Worm (Caenorhabditis elegans) whole organism, late embryonic: Measurements from ENCODE around the gene srw-24.

Experiments
- C08G9.2 ChIP-seq: sonication (generic microtip); optimal IDR thresholded peaks from 2 replicates; lab custom pipeline; 2016; ENCODE audit warnings: mild to moderate bottlenecking, missing genetic modification characterization, moderate library complexity, missing compliant biosample characterization
- F13H6.1 ChIP-seq: sonication (generic microtip); optimal IDR thresholded peaks from 2 replicates; lab custom pipeline; 2016; ENCODE audit warnings: missing genetic modification characterization, missing compliant biosample characterization
- K02D7.2 ChIP-seq: sonication (generic microtip); optimal IDR thresholded peaks from 2 replicates; lab custom pipeline; 2017; ENCODE audit warnings: mild to moderate bottlenecking, missing genetic modification characterization, missing compliant biosample characterization
- K09A11.1 ChIP-seq: sonication (generic microtip); optimal IDR thresholded peaks from 2 replicates; lab custom pipeline; 2017; ENCODE audit warnings: antibody characterized with exemption, mild to moderate bottlenecking, missing genetic modification characterization, missing compliant biosample characterization; ENCODE audit not compliant: insufficient read depth
- T23F11.4 ChIP-seq: fragments of 200-800 bp; sonication (Bioruptor generic); optimal IDR thresholded peaks from 2 replicates; lab custom pipeline; 2018; ENCODE audit warnings: mild to moderate bottlenecking, missing genetic modification characterization, missing compliant biosample characterization
- ahr-1 ChIP-seq: sonication (generic microtip); optimal IDR thresholded peaks from 2 replicates; lab custom pipeline; 2016; ENCODE audit warnings: missing genetic modification characterization, missing compliant biosample characterization
- ama-1 ChIP-seq: fragments of 150-350 bp; optimal IDR thresholded peaks from 2 replicates; lab custom pipeline; 2014
- ceh-14 ChIP-seq: sonication (generic microtip); optimal IDR thresholded peaks from 2 replicates; lab custom pipeline; 2016; ENCODE audit warnings: missing genotype, missing genetic modification characterization, missing compliant biosample characterization
- ceh-18 ChIP-seq: sonication (generic microtip); optimal IDR thresholded peaks from 2 replicates; lab custom pipeline; 2016; ENCODE audit warnings: missing genetic modification characterization, missing compliant biosample characterization
- ceh-2 ChIP-seq: sonication (generic microtip); optimal IDR thresholded peaks from 2 replicates; lab custom pipeline; 2016; ENCODE audit warnings: missing genotype, missing genetic modification characterization, missing compliant biosample characterization
- ceh-22 ChIP-seq: sonication (generic microtip); optimal IDR thresholded peaks from 2 replicates; lab custom pipeline; 2017; ENCODE audit warnings: missing biosample characterization, missing genetic modification characterization
- ceh-30 ChIP-seq: fragments of 150-350 bp; optimal IDR thresholded peaks from 2 replicates; lab custom pipeline; 2014; ENCODE audit warnings: missing biosample characterization, missing genetic modification characterization
- ceh-31 ChIP-seq: sonication (generic microtip); optimal IDR thresholded peaks from 2 replicates; lab custom pipeline; 2016; ENCODE audit warnings: missing genetic modification characterization, missing compliant biosample characterization
- ceh-45 ChIP-seq: fragments of 200-800 bp; sonication (Bioruptor generic); IDR thresholded peaks from 2 replicates; pipeline ENCODE4 v1.3.6; 2022; ENCODE audit warnings: missing genetic modification reagents, missing genetic modification characterization, missing compliant biosample characterization
- ceh-48 ChIP-seq: sonication (generic microtip); optimal IDR thresholded peaks from 2 replicates; lab custom pipeline; 2016; ENCODE audit warnings: missing genetic modification characterization, inconsistent platforms, missing compliant biosample characterization
- ceh-6 ChIP-seq: fragments of 200-800 bp; sonication (Bioruptor generic); optimal IDR thresholded peaks from 2 replicates; lab custom pipeline; 2018; ENCODE audit warnings: mild to moderate bottlenecking, missing genetic modification characterization, missing compliant biosample characterization
- ceh-9 ChIP-seq: sonication (generic microtip); optimal IDR thresholded peaks from 2 replicates; lab custom pipeline; 2016; ENCODE audit warnings: mild to moderate bottlenecking, missing genetic modification characterization, inconsistent platforms, missing compliant biosample characterization
- che-1 ChIP-seq: sonication (generic microtip); optimal IDR thresholded peaks from 2 replicates; lab custom pipeline; 2016; ENCODE audit warnings: mild to moderate bottlenecking, missing genetic modification characterization, missing compliant biosample characterization
- dve-1 ChIP-seq: sonication (generic microtip); optimal IDR thresholded peaks from 2 replicates; lab custom pipeline; 2017; ENCODE audit warnings: antibody characterized with exemption, mild to moderate bottlenecking, missing genetic modification characterization, missing compliant biosample characterization
- elt-2 ChIP-seq: sonication (generic microtip); optimal IDR thresholded peaks from 2 replicates; lab custom pipeline; 2016; ENCODE audit warnings: missing genetic modification reagents, missing genetic modification characterization, missing compliant biosample characterization
- elt-4 ChIP-seq: sonication (generic microtip); optimal IDR thresholded peaks from 2 replicates; lab custom pipeline; 2016; ENCODE audit warnings: missing genetic modification characterization, missing compliant biosample characterization
- fkh-10 ChIP-seq: fragments of 150-350 bp; optimal IDR thresholded peaks from 2 replicates; lab custom pipeline; 2014; ENCODE audit warnings: missing biosample characterization, missing genetic modification reagents, missing genetic modification characterization
- fkh-6 ChIP-seq: sonication (generic microtip); optimal IDR thresholded peaks from 2 replicates; lab custom pipeline; 2016; ENCODE audit warnings: missing genetic modification characterization, missing compliant biosample characterization
- gmeb-2 ChIP-seq: sonication (generic microtip); optimal IDR thresholded peaks from 2 replicates; lab custom pipeline; 2016; ENCODE audit warnings: missing genetic modification characterization, inconsistent platforms, missing compliant biosample characterization
- hlh-13 ChIP-seq: fragments of 200-800 bp; sonication (Bioruptor generic); optimal IDR thresholded peaks from 2 replicates; lab custom pipeline; 2018; ENCODE audit warnings: mild to moderate bottlenecking, missing genetic modification characterization, missing compliant biosample characterization
- hlh-15 ChIP-seq: sonication (generic microtip); optimal IDR thresholded peaks from 2 replicates; lab custom pipeline; 2016; ENCODE audit warnings: missing genetic modification characterization, missing compliant biosample characterization
- hlh-30 ChIP-seq: sonication (generic microtip); optimal IDR thresholded peaks from 2 replicates; lab custom pipeline; 2017; ENCODE audit warnings: antibody characterized with exemption, missing genetic modification characterization, missing compliant biosample characterization; ENCODE audit not compliant: insufficient read depth
- hlh-8 ChIP-seq: sonication (generic microtip); optimal IDR thresholded peaks from 2 replicates; lab custom pipeline; 2016; ENCODE audit warnings: missing genotype, missing genetic modification characterization, missing compliant biosample characterization
- mec-3 ChIP-seq: sonication (generic microtip); optimal IDR thresholded peaks from 2 replicates; lab custom pipeline; 2016; ENCODE audit warnings: borderline replicate concordance, missing genetic modification characterization, missing compliant biosample characterization
- nfya-1 ChIP-seq: sonication (generic microtip); optimal IDR thresholded peaks from 2 replicates; lab custom pipeline; 2017; ENCODE audit warnings: missing genetic modification characterization, mild to moderate bottlenecking, missing compliant biosample characterization, antibody characterized with exemption, moderate library complexity
- nhr-11 ChIP-seq: fragments of 150-350 bp; optimal IDR thresholded peaks from 2 replicates; lab custom pipeline; 2014; ENCODE audit warnings: missing biosample characterization, missing genetic modification characterization
- nhr-232 ChIP-seq: sonication (generic microtip); optimal IDR thresholded peaks from 2 replicates; lab custom pipeline; 2016; ENCODE audit warnings: missing genetic modification characterization, missing compliant biosample characterization
- npax-4 ChIP-seq: sonication (generic microtip); optimal IDR thresholded peaks from 2 replicates; lab custom pipeline; 2016; ENCODE audit warnings: missing genetic modification characterization, missing compliant biosample characterization
- pag-3 ChIP-seq: sonication (generic microtip); optimal IDR thresholded peaks from 2 replicates; lab custom pipeline; 2016; ENCODE audit warnings: missing compliant biosample characterization, missing genetic modification characterization, borderline replicate concordance
- pat-9 ChIP-seq: fragments of 200-800 bp; sonication (Bioruptor generic); optimal IDR thresholded peaks from 2 replicates; lab custom pipeline; 2018; ENCODE audit warnings: mild to moderate bottlenecking, missing genetic modification characterization, moderate library complexity, missing compliant biosample characterization
- pha-2 ChIP-seq: sonication (generic microtip); optimal IDR thresholded peaks from 2 replicates; lab custom pipeline; 2017; ENCODE audit warnings: mild to moderate bottlenecking, missing genetic modification characterization, missing compliant biosample characterization
- pha-4 ChIP-seq: fragments of 150-350 bp; optimal IDR thresholded peaks from 2 replicates; lab custom pipeline; 2018; ENCODE audit warnings: missing biosample characterization, missing genetic modification reagents, missing genetic modification characterization
- pqm-1 ChIP-seq: sonication (generic microtip); optimal IDR thresholded peaks from 2 replicates; lab custom pipeline; 2016; ENCODE audit warnings: missing genetic modification characterization, missing compliant biosample characterization
- pros-1 ChIP-seq: fragments of 150-350 bp; optimal IDR thresholded peaks from 2 replicates; lab custom pipeline; 2014; ENCODE audit warnings: missing biosample characterization, missing genetic modification reagents, missing genetic modification characterization
- ref-2 ChIP-seq: sonication (generic microtip); optimal IDR thresholded peaks from 2 replicates; lab custom pipeline; 2016; ENCODE audit warnings: missing genetic modification characterization, missing compliant biosample characterization
- rnt-1 ChIP-seq: sonication (generic microtip); optimal IDR thresholded peaks from 2 replicates; lab custom pipeline; 2016; ENCODE audit warnings: missing genetic modification characterization, missing compliant biosample characterization
- sdc-2 ChIP-seq: sonication (generic microtip); optimal IDR thresholded peaks from 2 replicates; lab custom pipeline; 2016; ENCODE audit warnings: missing genotype, missing genetic modification characterization, missing compliant biosample characterization
- sox-2 ChIP-seq: fragments of 200-800 bp; sonication (Bioruptor generic); IDR thresholded peaks from 2 replicates; pipeline ENCODE4 v1.3.6; 2022; ENCODE audit warnings: missing genetic modification reagents, missing genetic modification characterization, missing compliant biosample characterization
- sox-4 ChIP-seq: sonication (generic microtip); optimal IDR thresholded peaks from 2 replicates; lab custom pipeline; 2017; ENCODE audit warnings: mild to moderate bottlenecking, missing genetic modification characterization, inconsistent platforms, missing compliant biosample characterization
- syd-9 ChIP-seq: sonication (generic microtip); optimal IDR thresholded peaks from 2 replicates; lab custom pipeline; 2016; ENCODE audit warnings: mild to moderate bottlenecking, missing genetic modification characterization, moderate library complexity, missing compliant biosample characterization
- tbx-2 ChIP-seq: sonication (generic microtip); optimal IDR thresholded peaks from 2 replicates; lab custom pipeline; 2016; ENCODE audit warnings: missing genetic modification characterization, missing compliant biosample characterization
- ttx-3 ChIP-seq: sonication (generic microtip); optimal IDR thresholded peaks from 2 replicates; lab custom pipeline; 2016; ENCODE audit warnings: missing genetic modification reagents, missing genetic modification characterization, missing compliant biosample characterization
- unc-3 ChIP-seq, 2 experiments: fragments of 200-800 bp in 1 of 2; sonication (Bioruptor generic) in 1 of 2; sonication (generic microtip) in 1 of 2; conservative IDR thresholded peaks in 1 of 2; optimal IDR thresholded peaks in 1 of 2; 2 replicates each; pipeline versions ENCODE4 v1.3.6 to Lab custom; 2016 to 2022; ENCODE audit warnings: missing compliant biosample characterization in 2 of 2, missing genetic modification characterization in 2 of 2, missing genetic modification reagents in 1 of 2
- unc-42 ChIP-seq: sonication (generic microtip); optimal IDR thresholded peaks from 2 replicates; lab custom pipeline; 2016; ENCODE audit warnings: missing genotype, missing genetic modification characterization, missing compliant biosample characterization
- unc-55 ChIP-seq: sonication (generic microtip); optimal IDR thresholded peaks from 2 replicates; lab custom pipeline; 2017; ENCODE audit warnings: missing biosample characterization, missing genetic modification reagents, missing genetic modification characterization
- unc-86 ChIP-seq: sonication (generic microtip); optimal IDR thresholded peaks from 2 replicates; lab custom pipeline; 2016; ENCODE audit warnings: missing genetic modification characterization, missing compliant biosample characterization

Gene srw-24

DNA sequence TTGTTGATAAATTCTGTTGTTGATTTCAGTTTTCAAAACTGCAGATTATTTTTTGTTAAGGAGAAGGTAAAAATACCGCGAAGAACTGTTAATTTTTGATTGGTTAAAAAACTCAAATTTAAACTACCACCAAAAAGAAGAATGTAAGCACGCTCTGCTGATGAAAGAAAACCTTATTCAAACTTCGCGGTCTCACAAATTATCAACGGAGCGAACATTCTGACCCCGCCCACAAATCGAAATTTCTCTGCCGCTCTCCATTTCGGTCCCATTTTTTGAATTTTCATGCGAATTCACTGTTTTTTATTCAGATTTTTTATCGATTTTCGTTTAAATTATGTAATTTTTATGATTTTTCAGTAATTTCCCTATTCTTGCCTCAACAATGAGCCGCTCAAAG lies 34.2 kb upstream of the srw-24 start, which contains the start of gene cyn-3:
Gene cyn-3 (plus strand): TSS at position 361 of the 400 bp plus-strand sequence.
- TF ChIP-seq hlh-30 (tag; lab: Kevin White, UChicago) (no peak), ceh-31 (tag; lab: Kevin White, UChicago) (peak; percentile 63), ceh-14 (no peak), unc-86 (no peak), sox-4 (tag; lab: Kevin White, UChicago) (no peak), ceh-9 (tag; lab: Kevin White, UChicago) (no peak), sox-2 (no peak), ceh-18 (tag; lab: Kevin White, UChicago) (peak; percentile 36), unc-3 (GFP tag; conservative IDR thresholded peaks at IDR 0.05; lab: Robert Waterston, UW) (no peak), unc-3 (tag; optimal IDR thresholded peaks at IDR 0.05; lab: Kevin White, UChicago) (no peak), unc-42 (peak; percentile 76), che-1 (tag; lab: Kevin White, UChicago) (no peak), unc-55 (GFP tag; lab: Kevin White, UChicago) (peak; percentile 40), ceh-48 (tag; lab: Kevin White, UChicago) (peak; percentile 30), dve-1 (tag; lab: Kevin White, UChicago) (peak; percentile 58), nfya-1 (peak; percentile 66), sdc-2 (tag; lab: Kevin White, UChicago) (no peak), F13H6.1 (tag; lab: Kevin White, UChicago) (no peak), pros-1 (peak; percentile 12), elt-2 (tag; lab: Kevin White, UChicago) (no peak), ceh-22 (no peak), tbx-2 (tag; lab: Kevin White, UChicago) (peak; percentile 16)

DNA sequence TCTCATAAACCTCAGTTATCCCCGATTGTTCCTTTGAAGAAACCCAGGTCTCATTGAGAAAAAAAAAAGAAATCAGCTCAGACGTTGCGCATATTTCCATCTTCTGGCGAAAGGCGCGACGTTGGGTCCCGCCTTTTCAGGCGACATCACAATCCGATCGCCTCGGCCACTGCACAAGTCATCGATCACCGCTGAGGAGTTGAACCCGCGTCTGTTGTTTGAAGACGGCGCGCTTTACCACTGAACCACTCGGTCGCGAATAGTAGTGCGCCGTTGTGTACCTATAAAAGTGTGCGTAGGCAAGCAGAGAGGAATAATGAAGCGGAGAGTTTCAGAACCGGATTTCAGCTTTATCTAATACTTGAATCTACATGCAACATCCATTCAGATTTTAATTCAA lies 32.9 kb upstream of the srw-24 start, which contains the start of gene Y75B12B.11:
Gene Y75B12B.11 (plus strand): TSS at position 394 of the 400 bp plus-strand sequence.
- TF ChIP-seq ceh-6 (GFP tag; lab: Kevin White, UChicago) (peak; percentile 87), ceh-18 (tag; lab: Kevin White, UChicago) (peak; percentile 78), ttx-3 (tag; lab: Kevin White, UChicago) (peak; percentile 87), fkh-10 (GFP tag; lab: Kevin White, UChicago) (no peak), pag-3 (tag; lab: Kevin White, UChicago) (no peak), hlh-13 (GFP tag; lab: Kevin White, UChicago) (peak; percentile 75), pat-9 (tag; lab: Kevin White, UChicago) (peak; percentile 88), syd-9 (peak; percentile 91), sox-2 (peak; percentile 62; the same call in 1 of the 2 replicates), T23F11.4 (GFP tag; lab: Kevin White, UChicago) (peak; percentile 89), npax-4 (peak; percentile 74), ceh-30 (peak; percentile 82), C08G9.2 (tag; lab: Kevin White, UChicago) (peak; percentile 82), nhr-11 (no peak), hlh-30 (tag; lab: Kevin White, UChicago) (peak; percentile 67), ceh-14 (peak; percentile 93), K02D7.2 (tag; lab: Kevin White, UChicago) (peak; percentile 85), pha-2 (tag; lab: Kevin White, UChicago) (peak; percentile 90), pros-1 (peak; percentile 47), hlh-8 (tag; lab: Kevin White, UChicago) (peak; percentile 84), sox-4 (tag; lab: Kevin White, UChicago) (peak; percentile 87), pha-4 (tag; lab: Kevin White, UChicago) (no peak), ahr-1 (peak; percentile 71), fkh-6 (tag; lab: Kevin White, UChicago) (peak; percentile 86), ceh-45 (peak; percentile 81), elt-4 (tag; lab: Kevin White, UChicago) (peak; percentile 82), mec-3 (tag; lab: Kevin White, UChicago) (peak; percentile 26), ceh-2 (tag; lab: Kevin White, UChicago) (peak; percentile 88), K09A11.1 (tag; lab: Kevin White, UChicago) (peak; percentile 77), hlh-15 (tag; lab: Kevin White, UChicago) (peak; percentile 80), ref-2 (tag; lab: Kevin White, UChicago) (peak; percentile 87), nhr-232 (tag; lab: Kevin White, UChicago) (peak; percentile 84), pqm-1 (tag; lab: Kevin White, UChicago) (peak; percentile 84), ama-1 (lab: Kevin White, UChicago) (no peak), gmeb-2 (peak; percentile 80), rnt-1 (peak; percentile 76)
